Fruit fly (Drosophila melanogaster) whole organism, embryonic: ENCODE data around the gene CG32855.

Source experiments
- Asciz ChIP-seq: fragments of 200-800 bp; sonication (Bioruptor generic); optimal IDR thresholded peaks from 2 replicates; lab custom pipeline; 2017; ENCODE audit warnings: missing biosample characterization, mild to moderate bottlenecking, missing genetic modification characterization, missing genetic modification reagents
- Atf6 ChIP-seq: fragments of 200-800 bp; sonication (Bioruptor generic); IDR thresholded peaks from 2 replicates; pipeline ENCODE4 v1.3.6; 2022; ENCODE audit warnings: missing biosample characterization, missing genetic modification characterization
- Blimp-1 ChIP-seq: fragments of 200-800 bp; sonication (Bioruptor generic); optimal IDR thresholded peaks from 3 replicates; lab custom pipeline; 2018; ENCODE audit warnings: missing biosample characterization, missing genetic modification characterization, mild to moderate bottlenecking, moderate library complexity, missing genetic modification reagents
- CG10209 ChIP-seq: fragments of 200-800 bp; sonication (Bioruptor generic); optimal IDR thresholded peaks from 3 replicates; lab custom pipeline; 2017; ENCODE audit warnings: missing biosample characterization, mild to moderate bottlenecking, missing genetic modification characterization, missing genetic modification reagents
- CG10543 ChIP-seq: fragments of 200-800 bp; sonication (Bioruptor generic); optimal IDR thresholded peaks from 3 replicates; lab custom pipeline; 2017; ENCODE audit warnings: missing biosample characterization, mild to moderate bottlenecking, missing genetic modification characterization, moderate library complexity
- CG10979 ChIP-seq: fragments of 200-800 bp; sonication (Bioruptor generic); optimal IDR thresholded peaks from 2 replicates; lab custom pipeline; 2018; ENCODE audit warnings: missing biosample characterization, mild to moderate bottlenecking, missing genetic modification characterization, moderate library complexity
- CG11247 ChIP-seq: fragments of 200-800 bp; sonication (Bioruptor generic); IDR thresholded peaks from 2 replicates; pipeline ENCODE4 v1.3.6; 2022; ENCODE audit warnings: missing biosample characterization, missing genetic modification characterization
- CG11504 ChIP-seq: fragments of 200-800 bp; sonication (Bioruptor generic); optimal IDR thresholded peaks from 3 replicates; lab custom pipeline; 2019; ENCODE audit warnings: missing biosample characterization, mild to moderate bottlenecking, missing genetic modification characterization, moderate library complexity
- CG12219 ChIP-seq: fragments of 200-800 bp; sonication (Bioruptor generic); optimal IDR thresholded peaks from 3 replicates; lab custom pipeline; 2018; ENCODE audit warnings: missing biosample characterization, mild to moderate bottlenecking, missing genetic modification characterization
- CG1233 ChIP-seq: fragments of 200-800 bp; sonication (Bioruptor generic); optimal IDR thresholded peaks from 4 replicates; lab custom pipeline; 2018; ENCODE audit warnings: missing biosample characterization, mild to moderate bottlenecking, missing genetic modification characterization
- CG14667 ChIP-seq: fragments of 200-800 bp; sonication (Bioruptor generic); IDR thresholded peaks from 2 replicates; pipeline ENCODE4 v1.3.6; 2022; ENCODE audit warnings: missing biosample characterization, missing genetic modification characterization
- CG15514 ChIP-seq: fragments of 200-800 bp; sonication (Bioruptor generic); optimal IDR thresholded peaks from 3 replicates; lab custom pipeline; 2017; ENCODE audit warnings: missing biosample characterization, missing genetic modification characterization, mild to moderate bottlenecking, moderate library complexity, missing genetic modification reagents
- CG3163 ChIP-seq: fragments of 200-800 bp; sonication (Bioruptor generic); optimal IDR thresholded peaks from 3 replicates; lab custom pipeline; 2016; ENCODE audit warnings: missing biosample characterization, missing genetic modification characterization
- CG33557 ChIP-seq: fragments of 200-800 bp; sonication (Bioruptor generic); optimal IDR thresholded peaks from 2 replicates; lab custom pipeline; 2019; ENCODE audit warnings: missing biosample characterization, mild to moderate bottlenecking, missing genetic modification characterization, moderate library complexity
- CG34224 ChIP-seq: fragments of 200-800 bp; sonication (Bioruptor generic); IDR thresholded peaks from 3 replicates; pipeline ENCODE4 v1.3.6; 2022; ENCODE audit warnings: missing biosample characterization, missing genetic modification characterization; ENCODE audit not compliant: partially characterized antibody
- CG34422 ChIP-seq: fragments of 200-800 bp; sonication (Bioruptor generic); IDR thresholded peaks from 3 replicates; pipeline ENCODE4 v1.3.6; 2022; ENCODE audit warnings: missing biosample characterization, missing genetic modification characterization
- CG4730 ChIP-seq: fragments of 200-800 bp; sonication (Bioruptor generic); IDR thresholded peaks from 2 replicates; pipeline ENCODE4 v1.3.6; 2022; ENCODE audit warnings: missing biosample characterization, missing genetic modification characterization
- CG6791 ChIP-seq: fragments of 200-800 bp; sonication (Bioruptor generic); IDR thresholded peaks from 3 replicates; pipeline ENCODE4 v1.3.6; 2022; ENCODE audit warnings: missing biosample characterization, missing genetic modification characterization; ENCODE audit not compliant: partially characterized antibody
- CG7786 ChIP-seq: fragments of 200-800 bp; sonication (Bioruptor generic); optimal IDR thresholded peaks from 2 replicates; lab custom pipeline; 2016; ENCODE audit warnings: missing biosample characterization, missing genetic modification characterization
- CG9727 ChIP-seq: fragments of 200-800 bp; sonication (Bioruptor generic); optimal IDR thresholded peaks from 3 replicates; lab custom pipeline; 2017; ENCODE audit warnings: missing biosample characterization, mild to moderate bottlenecking, missing genetic modification characterization
- D19B ChIP-seq: fragments of 200-800 bp; sonication (Bioruptor generic); optimal IDR thresholded peaks from 2 replicates; lab custom pipeline; 2017; ENCODE audit warnings: missing biosample characterization, mild to moderate bottlenecking, missing genetic modification characterization
- Drgx ChIP-seq: fragments of 200-800 bp; sonication (Bioruptor generic); IDR thresholded peaks from 2 replicates; pipeline ENCODE4 v1.3.6; 2022; ENCODE audit warnings: missing biosample characterization, missing genetic modification characterization
- Ets65A ChIP-seq: fragments of 200-800 bp; sonication (Bioruptor generic); peaks from one replicate; lab custom pipeline; 2016; ENCODE audit warnings: missing biosample characterization, missing genetic modification characterization
- HHEX ChIP-seq: fragments of 200-800 bp; sonication (Bioruptor generic); optimal IDR thresholded peaks from 3 replicates; lab custom pipeline; 2017; ENCODE audit warnings: missing biosample characterization, mild to moderate bottlenecking, missing genetic modification characterization, missing genetic modification reagents
- Hey ChIP-seq: fragments of 200-800 bp; sonication (Bioruptor generic); optimal IDR thresholded peaks from 3 replicates; lab custom pipeline; 2018; ENCODE audit warnings: missing biosample characterization, mild to moderate bottlenecking, missing genetic modification characterization
- Hmr ChIP-seq: fragments of 200-800 bp; sonication (Bioruptor generic); optimal IDR thresholded peaks from 3 replicates; lab custom pipeline; 2017; ENCODE audit warnings: mild to moderate bottlenecking, missing biosample characterization, missing genetic modification reagents, missing genetic modification characterization
- Hr78 ChIP-seq, 2 experiments: fragments of 200-800 bp in 1 of 2; fragments of >200 bp in 1 of 2; sonication (Bioruptor generic) in 1 of 2; optimal IDR thresholded peaks; 2 replicates each; lab custom pipeline; 2017 to 2019; ENCODE audit warnings: missing biosample characterization in 2 of 2, missing genetic modification characterization in 2 of 2, mild to moderate bottlenecking in 1 of 2, moderate library complexity in 1 of 2
- Jarid2 ChIP-seq: fragments of 200-800 bp; sonication (Bioruptor generic); optimal IDR thresholded peaks from 3 replicates; lab custom pipeline; 2017; ENCODE audit warnings: mild to moderate bottlenecking, missing biosample characterization, missing genetic modification reagents, missing genetic modification characterization
- Med ChIP-seq: fragments of 200-800 bp; sonication (Bioruptor generic); peaks from one replicate; lab custom pipeline; 2016; ENCODE audit warnings: missing biosample characterization, missing genetic modification characterization, mild to moderate bottlenecking, inconsistent platforms, moderate library complexity
- Pdp1 ChIP-seq, 2 experiments: fragments of 200-800 bp; sonication (Bioruptor generic); optimal IDR thresholded peaks; 3 replicates each; lab custom pipeline; 2016; ENCODE audit warnings: missing biosample characterization in 2 of 2, missing genetic modification characterization in 2 of 2, mild to moderate bottlenecking in 1 of 2, moderate library complexity in 1 of 2
- Side ChIP-seq: fragments of 200-800 bp; sonication (Bioruptor generic); optimal IDR thresholded peaks from 2 replicates; lab custom pipeline; 2016; ENCODE audit warnings: missing biosample characterization, missing genetic modification characterization
- Sox100B ChIP-seq: fragments of 200-800 bp; sonication (Bioruptor generic); optimal IDR thresholded peaks from 3 replicates; lab custom pipeline; 2018; ENCODE audit warnings: missing biosample characterization, mild to moderate bottlenecking, missing genetic modification characterization
- Trl ChIP-seq, 3 experiments: fragments of >200 bp in 2 of 3; fragments of 200-800 bp in 1 of 3; sonication (Bioruptor generic) in 1 of 3; optimal IDR thresholded peaks; 2 replicates in 1 of 3; 3 replicates in 2 of 3; lab custom pipeline; 2016 to 2017; ENCODE audit warnings: missing biosample characterization in 1 of 3, missing genetic modification characterization in 1 of 3
- Xrp1 ChIP-seq: fragments of 200-800 bp; sonication (Bioruptor generic); IDR thresholded peaks from 2 replicates; pipeline ENCODE4 v1.3.6; 2022; ENCODE audit warnings: missing biosample characterization, missing genetic modification characterization
- chinmo ChIP-seq: fragments of 200-800 bp; sonication (Bioruptor generic); IDR thresholded peaks from 4 replicates; pipeline ENCODE4 v1.3.6; 2022; ENCODE audit warnings: missing biosample characterization, missing genetic modification characterization; ENCODE audit not compliant: partially characterized antibody
- exex ChIP-seq: fragments of 200-800 bp; sonication (Bioruptor generic); optimal IDR thresholded peaks from 4 replicates; lab custom pipeline; 2018; ENCODE audit warnings: missing biosample characterization, mild to moderate bottlenecking, missing genetic modification characterization, moderate library complexity
- gce ChIP-seq: fragments of 200-800 bp; sonication (Bioruptor generic); IDR thresholded peaks from 3 replicates; pipeline ENCODE4 v1.3.6; 2022; ENCODE audit warnings: missing biosample characterization, missing genetic modification characterization
- gsb-n ChIP-seq: fragments of 200-800 bp; sonication (Bioruptor generic); optimal IDR thresholded peaks from 3 replicates; lab custom pipeline; 2018; ENCODE audit warnings: missing biosample characterization, mild to moderate bottlenecking, missing genetic modification characterization
- hb ChIP-seq: fragments of 200-800 bp; sonication (Bioruptor generic); IDR thresholded peaks from 3 replicates; pipeline ENCODE4 v1.3.6; 2022; ENCODE audit warnings: missing biosample characterization, missing genetic modification characterization; ENCODE audit not compliant: partially characterized antibody
- otp ChIP-seq: fragments of 200-800 bp; sonication (Bioruptor generic); IDR thresholded peaks from 3 replicates; pipeline ENCODE4, ENCODE4 v1.3.6; 2022; ENCODE audit warnings: missing biosample characterization, missing genetic modification characterization
- prd ChIP-seq, 3 experiments: fragments of >200 bp in 2 of 3; fragments of 200-800 bp in 1 of 3; sonication (Bioruptor generic) in 1 of 3; optimal IDR thresholded peaks in 2 of 3; IDR thresholded peaks in 1 of 3; 2 replicates in 2 of 3; 3 replicates in 1 of 3; pipeline versions ENCODE4 v1.3.6 to Lab custom; 2017 to 2022; ENCODE audit warnings: missing biosample characterization in 1 of 3, missing genetic modification characterization in 1 of 3
- sens ChIP-seq: fragments of 200-800 bp; sonication (Bioruptor generic); peaks from one replicate; lab custom pipeline; 2016; ENCODE audit warnings: missing biosample characterization, missing genetic modification characterization
- sim ChIP-seq: fragments of 200-800 bp; sonication (Bioruptor generic); IDR thresholded peaks from 2 replicates; pipeline ENCODE4 v1.3.6; 2022; ENCODE audit warnings: missing biosample characterization, missing genetic modification characterization
- zen ChIP-seq: fragments of 200-800 bp; sonication (Bioruptor generic); optimal IDR thresholded peaks from 3 replicates; lab custom pipeline; 2018; ENCODE audit warnings: missing biosample characterization, mild to moderate bottlenecking, missing genetic modification characterization, moderate library complexity
- zfh2 ChIP-seq: fragments of 200-800 bp; sonication (Bioruptor generic); optimal IDR thresholded peaks from 2 replicates; lab custom pipeline; 2016; ENCODE audit warnings: missing biosample characterization, missing genetic modification characterization

CG32855 gene

DNA sequence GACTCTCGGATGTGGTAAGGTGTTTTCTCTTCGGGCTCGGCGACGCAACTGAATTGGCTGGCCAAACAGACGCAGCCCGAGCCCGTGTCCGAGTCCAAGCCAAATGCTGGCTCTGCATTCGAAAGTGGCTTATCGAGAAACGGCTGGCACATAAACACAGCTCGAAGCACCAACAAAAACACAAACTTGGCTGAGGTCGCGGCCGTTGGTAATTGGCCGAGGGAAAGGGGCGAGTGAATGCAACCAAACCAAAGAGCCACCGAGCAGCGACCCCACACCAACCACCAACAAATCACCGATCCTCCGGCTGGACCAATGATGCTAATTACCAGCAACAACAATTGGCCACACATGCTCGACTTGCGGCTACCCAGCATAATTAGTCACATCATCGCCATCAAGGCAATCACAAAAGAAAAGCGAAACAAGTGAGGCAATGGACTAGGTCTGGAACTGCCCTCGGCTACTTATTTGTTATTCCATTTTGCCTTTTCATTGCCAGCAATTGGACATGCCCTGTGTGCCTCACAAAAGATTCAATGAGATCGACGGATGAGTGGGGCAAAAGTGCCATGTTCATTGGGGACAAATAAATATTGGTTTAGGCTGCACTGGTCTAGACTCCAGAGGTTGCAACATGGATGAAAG lies at the start of gene CG32855 (continued):
- peak; percentile 7 for TF ChIP-seq Asciz (GFP tag; lab: Kevin White, UChicago)
- TF ChIP-seq CG4730 (GFP tag; lab: Robert Waterston, UW): no peak
- no peak for TF ChIP-seq CG1233 (GFP tag; lab: Kevin White, UChicago)
- TF ChIP-seq Ets65A (GFP tag; lab: Kevin White, UChicago): peak; percentile 6
- peak in 1 of 2 experiments; percentile 71 for TF ChIP-seq Hr78 (GFP tag; optimal IDR thresholded peaks at IDR 0.05; lab: Kevin White, UChicago)
- no peak for TF ChIP-seq gce (GFP tag; lab: Robert Waterston, UW)
- TF ChIP-seq HHEX (GFP tag; lab: Kevin White, UChicago): no peak
- TF ChIP-seq hb (GFP tag; lab: Robert Waterston, UW): no peak
- TF ChIP-seq CG6791 (GFP tag; lab: Robert Waterston, UW): no peak
- TF ChIP-seq Pdp1 (GFP tag; optimal IDR thresholded peaks at IDR 0.05; lab: Kevin White, UChicago): peak in 1 of 2 experiments; percentile 16
- no peak for TF ChIP-seq CG7786 (GFP tag; lab: Kevin White, UChicago)
- no peak for TF ChIP-seq Atf6 (GFP tag; lab: Robert Waterston, UW)
- no peak for TF ChIP-seq Jarid2
- TF ChIP-seq CG10543: no peak
- no peak for TF ChIP-seq zfh2 (GFP tag; lab: Kevin White, UChicago)
- no peak for TF ChIP-seq Hey (tag; lab: Kevin White, UChicago)
- TF ChIP-seq CG33557: peak; percentile 19
- TF ChIP-seq, all 482 proteins: peak for 24

DNA sequence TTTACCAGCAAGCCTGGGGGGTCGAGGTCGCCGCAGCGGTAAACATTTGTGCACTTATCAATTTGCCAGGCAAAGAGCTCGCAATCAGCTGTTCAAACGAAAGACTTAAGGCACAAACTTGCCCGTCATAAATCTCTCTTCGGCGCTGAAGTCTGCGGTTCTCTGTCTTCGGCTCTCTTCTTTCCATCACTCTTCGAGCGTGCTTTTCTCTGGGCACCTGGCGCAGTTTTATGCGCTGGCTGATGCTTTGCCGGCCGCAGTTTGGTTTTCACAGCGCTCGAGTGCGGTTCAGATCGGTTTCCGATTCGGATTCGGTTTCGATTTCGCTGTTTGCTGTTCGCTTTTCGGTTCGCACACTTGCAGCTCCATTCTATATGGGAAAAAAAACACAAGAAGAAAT lies 47.7 kb upstream of the CG32855 start:
- TF ChIP-seq chinmo (0 out of 4 replicates have a peak, but pooled peaks have one; percentile 64), CG11247 (GFP tag; lab: Robert Waterston, UW) (0 out of 2 replicates have a peak, but pooled peaks have one; percentile 41), Sox100B (GFP tag; lab: Kevin White, UChicago) (no peak), CG34224 (GFP tag; lab: Robert Waterston, UW) (0 out of 3 replicates have a peak, but pooled peaks have one; percentile 15), otp (no peak), CG3163 (peak; percentile 71), Jarid2 (peak; percentile 11), Hmr (GFP tag; lab: Kevin White, UChicago) (no peak), sens (peak; percentile 37), CG34422 (GFP tag; lab: Robert Waterston, UW) (0 out of 3 replicates have a peak, but pooled peaks have one; percentile 32), Trl (optimal IDR thresholded peaks at IDR 0.05; lab: Kevin White, UChicago) (peak; percentile 19 to 39), Trl (GFP tag; optimal IDR thresholded peaks at IDR 0.05; lab: Kevin White, UChicago) (no peak)

DNA sequence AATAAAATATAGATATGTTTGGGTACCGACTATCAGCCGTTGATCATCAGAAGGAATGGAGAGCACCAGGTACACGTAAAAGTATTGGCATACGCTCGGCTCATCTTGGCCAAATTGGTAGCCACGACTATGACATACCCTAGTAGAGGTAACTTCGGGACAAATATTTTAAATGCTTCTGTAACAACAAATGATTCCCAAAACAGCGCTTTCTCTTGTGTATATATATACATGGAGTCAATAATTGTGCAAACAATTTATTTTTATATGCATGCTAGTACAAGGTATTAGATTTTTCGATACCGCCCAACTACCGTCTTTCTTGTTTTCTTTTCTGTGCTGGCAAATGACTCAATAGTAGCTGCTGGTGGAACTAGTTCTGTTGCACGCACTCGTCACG lies 38.6 kb upstream of the CG32855 start:
- TF ChIP-seq gsb-n (tag; lab: Kevin White, UChicago) (no peak), CG33557 (no peak), sim (GFP tag; lab: Robert Waterston, UW) (no peak), CG10209 (peak; percentile 1), Xrp1 (GFP tag; lab: Robert Waterston, UW) (peak; percentile 63; the same call in 1 of the 2 replicates), prd (optimal IDR thresholded peaks at IDR 0.05; lab: Kevin White, UChicago) (no peak), prd (GFP tag; IDR thresholded peaks at IDR 0.05; lab: Robert Waterston, UW) (peak; percentile 86), Blimp-1 (GFP tag; lab: Kevin White, UChicago) (peak; percentile 16), exex (tag; lab: Kevin White, UChicago) (no peak), Asciz (GFP tag; lab: Kevin White, UChicago) (no peak), CG15514 (GFP tag; lab: Kevin White, UChicago) (peak; percentile 1), CG12219 (GFP tag; lab: Kevin White, UChicago) (no peak), Drgx (GFP tag; lab: Robert Waterston, UW) (peak; percentile 89), Med (GFP tag; lab: Kevin White, UChicago) (no peak), CG14667 (GFP tag; lab: Robert Waterston, UW) (peak; percentile 34; the same call in 1 of the 2 replicates), CG9727 (peak; percentile 9), D19B (peak; percentile 54), Side (GFP tag; lab: Kevin White, UChicago) (no peak), zen (tag; lab: Kevin White, UChicago) (peak; percentile 72), CG10979 (tag; lab: Kevin White, UChicago) (peak; percentile 23), CG11504 (tag; lab: Kevin White, UChicago) (peak; percentile 22)
